Worm (Caenorhabditis elegans): ENCODE data around the gene gldi-11.
A peak's percentile ranks its signal among the peaks of the same experiment; 100 is the strongest.

gldi-11 gene

DNA sequence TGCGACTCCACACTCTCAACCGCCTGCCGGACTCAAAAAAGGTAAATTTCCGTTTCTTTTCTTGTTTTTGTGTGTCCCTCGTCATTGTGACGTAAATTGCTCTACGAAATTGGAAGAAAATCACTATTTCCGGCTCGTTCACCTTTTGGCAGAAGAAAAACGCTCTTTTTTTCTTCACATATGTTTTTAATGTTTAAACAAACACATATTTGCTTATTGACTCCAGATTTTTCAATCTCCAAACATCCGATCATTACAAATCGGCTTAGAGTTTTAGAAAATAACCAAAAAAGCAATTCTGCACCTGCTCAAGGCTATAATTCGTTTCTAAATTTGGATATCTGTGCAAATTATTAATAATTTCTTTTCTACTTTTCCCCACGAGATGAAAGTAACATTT is 39.7 kb downstream of the gldi-11 start:
- no peak for TF ChIP-seq hlh-26 (GFP tag; conservative IDR thresholded peaks at IDR 0.05)
- TF ChIP-seq Y53F4B.3 (GFP tag; IDR thresholded peaks at IDR 0.05) = no peak
- no peak for TF ChIP-seq pha-4 (tag; optimal IDR thresholded peaks at IDR 0.05)
- no peak for TF ChIP-seq ama-1 (optimal IDR thresholded peaks at IDR 0.05)
- TF ChIP-seq ama-1 (GFP tag; optimal IDR thresholded peaks at IDR 0.05) = no peak
- no peak for TF ChIP-seq gei-17 (GFP tag; optimal IDR thresholded peaks at IDR 0.05)
- no peak for TF ChIP-seq snpc-4 (GFP tag; optimal IDR thresholded peaks at IDR 0.05)
- no peak for TF ChIP-seq snpc-4 (tag; optimal IDR thresholded peaks at IDR 0.05)
- TF ChIP-seq cebp-1 (GFP tag; IDR thresholded peaks at IDR 0.05) = no peak
- no peak for TF ChIP-seq cebp-1 (tag; optimal IDR thresholded peaks at IDR 0.05)
- no peak for TF ChIP-seq cebp-2 (GFP tag; IDR thresholded peaks at IDR 0.05)
- no peak for TF ChIP-seq snpc-1.1 (tag; optimal IDR thresholded peaks at IDR 0.05; ENCODE audit: insufficient read depth)
- TF ChIP-seq C06A6.2 (GFP tag; conservative IDR thresholded peaks at IDR 0.05) = no peak
- TF ChIP-seq F55B11.4 (tag; optimal IDR thresholded peaks at IDR 0.05; ENCODE audit: borderline replicate concordance, insufficient read depth) = no peak

DNA sequence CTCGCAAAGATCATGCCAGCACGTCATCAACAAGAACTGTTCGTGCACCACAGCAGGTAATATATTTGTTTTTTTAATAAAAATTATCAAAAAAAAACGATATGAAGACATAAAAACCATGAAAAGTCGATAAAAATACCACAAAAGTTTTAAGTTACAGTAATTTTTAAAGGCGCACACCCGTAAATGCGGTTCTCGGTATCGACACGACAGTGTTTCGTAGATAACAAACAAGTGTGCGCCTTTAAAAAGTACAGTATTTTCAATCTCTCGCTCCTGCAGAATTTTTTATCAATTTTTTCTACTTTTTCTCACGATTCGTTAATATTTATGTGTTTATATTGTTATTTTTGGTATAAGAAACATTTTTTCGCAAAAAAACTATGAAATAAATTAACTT is 40.3 kb downstream of the gldi-11 start:
- TF ChIP-seq sea-2 (GFP tag; IDR thresholded peaks at IDR 0.05) (no peak), atf-7 (tag; optimal IDR thresholded peaks at IDR 0.05) (no peak), F23B12.7 (tag; optimal IDR thresholded peaks at IDR 0.05; ENCODE audit: insufficient read depth) (no peak), lsl-1 (GFP tag; optimal IDR thresholded peaks at IDR 0.05) (peak; percentile 70), dpff-1 (tag; optimal IDR thresholded peaks at IDR 0.05) (no peak), ceh-40 (GFP tag; IDR thresholded peaks at IDR 0.05) (no peak), F33H1.4 (GFP tag; IDR thresholded peaks at IDR 0.05) (peak; percentile 50; the same call in 1 of the 2 replicates), B0261.1 (tag; optimal IDR thresholded peaks at IDR 0.05) (no peak), K12H6.12 (tag; optimal IDR thresholded peaks at IDR 0.05) (no peak), madf-6 (GFP tag; IDR thresholded peaks at IDR 0.05) (peak; percentile 56), F22D6.2 (tag; optimal IDR thresholded peaks at IDR 0.05) (no peak), nhr-90 (tag; optimal IDR thresholded peaks at IDR 0.05) (no peak)

DNA sequence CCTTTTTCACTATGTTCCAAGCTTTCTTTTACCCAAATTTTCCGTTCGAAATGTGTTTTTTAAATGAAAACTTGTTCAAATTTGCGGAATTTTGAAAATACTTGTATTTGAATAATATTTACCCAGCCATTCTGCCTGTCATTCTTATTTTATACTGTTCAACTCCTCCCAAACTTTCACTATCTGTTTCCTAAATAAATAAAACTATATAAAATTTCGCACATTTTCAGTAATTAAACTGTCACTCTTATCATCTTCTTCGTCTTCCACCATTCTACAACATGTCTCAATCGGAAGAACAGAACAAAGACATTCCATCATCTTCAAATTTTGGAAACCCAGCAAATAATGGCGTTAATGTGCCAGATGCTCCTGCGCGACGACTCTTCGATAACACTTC is 40.8 kb downstream of the gldi-11 start, which contains the start of gene btbd-10:
Gene btbd-10 (plus strand): TSS at position 231 of the 400 bp plus-strand sequence.
- TF ChIP-seq F57A8.1 (GFP tag; optimal IDR thresholded peaks at IDR 0.05) (no peak), F39B2.1 (GFP tag; IDR thresholded peaks at IDR 0.05) (no peak), pha-4 (tag; optimal IDR thresholded peaks at IDR 0.05) (peak; percentile 7), unc-62 (GFP tag; optimal IDR thresholded peaks at IDR 0.05) (peak; percentile 67)

DNA sequence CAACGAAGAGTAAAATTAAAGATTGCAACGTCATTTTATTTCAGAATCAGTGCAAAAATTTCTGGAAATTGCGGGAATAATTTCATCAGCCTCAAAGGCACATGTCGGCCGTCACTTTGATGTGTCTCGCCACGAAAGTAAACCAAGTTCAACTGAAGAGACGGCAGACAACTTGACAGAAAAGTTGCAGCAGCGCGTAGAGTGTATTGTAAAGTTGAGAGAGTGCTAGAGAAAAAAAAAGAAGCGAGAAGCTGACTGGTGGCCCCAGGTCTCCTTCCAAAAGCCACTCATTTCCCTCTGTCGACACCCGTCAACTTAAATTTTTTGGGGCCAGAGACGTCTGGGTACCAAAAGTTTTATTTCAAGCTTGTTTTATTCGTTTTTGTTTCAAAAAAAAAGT is 41.3 kb downstream of the gldi-11 start:
- TF ChIP-seq lin-35 (GFP tag; optimal IDR thresholded peaks at IDR 0.05) (peak in 1 of 3 experiments; percentile 68), F39B2.1 (GFP tag; IDR thresholded peaks at IDR 0.05) (no peak), ceh-40 (GFP tag; IDR thresholded peaks at IDR 0.05) (no peak), nfyb-1 (GFP tag; IDR thresholded peaks at IDR 0.05) (0 out of 2 replicates have a peak, but pooled peaks have one; percentile 27), F10E7.11 (tag; optimal IDR thresholded peaks at IDR 0.05) (no peak), athp-1 (tag; optimal IDR thresholded peaks at IDR 0.05) (no peak), let-526 (GFP tag; IDR thresholded peaks at IDR 0.05) (peak; percentile 32; the same call in 1 of the 2 replicates), madf-3 (GFP tag; IDR thresholded peaks at IDR 0.05) (peak; percentile 29; the same call in 1 of the 2 replicates), unc-130 (GFP tag; optimal IDR thresholded peaks at IDR 0.05) (no peak), madf-6 (GFP tag; IDR thresholded peaks at IDR 0.05) (peak; percentile 82), unc-62 (GFP tag; optimal IDR thresholded peaks at IDR 0.05) (peak; percentile 29), madf-10 (tag; optimal IDR thresholded peaks at IDR 0.05) (peak; percentile 40), F33H1.4 (GFP tag; IDR thresholded peaks at IDR 0.05) (peak; percentile 84), snpc-4 (GFP tag; optimal IDR thresholded peaks at IDR 0.05) (peak; percentile 47), snpc-4 (tag; optimal IDR thresholded peaks at IDR 0.05) (peak; percentile 59 to 84 (median 65)), ekl-4 (GFP tag; IDR thresholded peaks at IDR 0.05) (peak; percentile 64), tbp1 (GFP tag; optimal IDR thresholded peaks at IDR 0.05) (peak; percentile 62), nhr-27 (tag; optimal IDR thresholded peaks at IDR 0.05) (no peak), rec-8 (tag; optimal IDR thresholded peaks at IDR 0.05) (no peak), atf-7 (tag; optimal IDR thresholded peaks at IDR 0.05) (no peak), ets-4 (GFP tag; optimal IDR thresholded peaks at IDR 0.05) (no peak), sptf-2 (GFP tag; optimal IDR thresholded peaks at IDR 0.05) (no peak), tbx-9 (tag; optimal IDR thresholded peaks at IDR 0.05; ENCODE audit: borderline replicate concordance) (no peak), dpff-1 (tag; optimal IDR thresholded peaks at IDR 0.05) (no peak)

All from whole organism, young adult.